Worm (Caenorhabditis elegans) whole organism, early embryonic: ENCODE measurements around the gene F01D5.10.

Experiments used
- B0310.2 ChIP-seq: sonication (generic microtip); optimal IDR thresholded peaks from 2 replicates; lab custom pipeline; 2016; ENCODE audit warnings: mild to moderate bottlenecking, missing genetic modification characterization, missing compliant biosample characterization
- F13C5.2 ChIP-seq: sonication (generic microtip); optimal IDR thresholded peaks from 2 replicates; lab custom pipeline; 2017; ENCODE audit warnings: mild to moderate bottlenecking, missing genetic modification characterization, inconsistent platforms, missing compliant biosample characterization
- aly-1 ChIP-seq: sonication (generic microtip); optimal IDR thresholded peaks from 2 replicates; lab custom pipeline; 2016; ENCODE audit warnings: missing genetic modification characterization, missing compliant biosample characterization
- ama-1 ChIP-seq: fragments of 150-350 bp; optimal IDR thresholded peaks from 2 replicates; lab custom pipeline; 2014
- ceh-13 ChIP-seq: fragments of 200-800 bp; sonication (Bioruptor generic); optimal IDR thresholded peaks from 2 replicates; lab custom pipeline; 2018; ENCODE audit warnings: mild to moderate bottlenecking, missing genetic modification characterization, missing compliant biosample characterization
- ceh-36 ChIP-seq: sonication (generic microtip); optimal IDR thresholded peaks from 2 replicates; lab custom pipeline; 2016; ENCODE audit warnings: missing genetic modification characterization, inconsistent platforms, missing compliant biosample characterization
- ets-7 ChIP-seq: sonication (generic microtip); optimal IDR thresholded peaks from 2 replicates; lab custom pipeline; 2016; ENCODE audit warnings: missing genotype, missing genetic modification characterization, missing compliant biosample characterization
- flt-1 ChIP-seq: fragments of 200-800 bp; sonication (Bioruptor generic); IDR thresholded peaks from 2 replicates; pipeline ENCODE4 v1.3.6; 2022; ENCODE audit warnings: missing genetic modification characterization, missing compliant biosample characterization
- hmbx-1 ChIP-seq: sonication (generic microtip); optimal IDR thresholded peaks from 2 replicates; lab custom pipeline; 2016; ENCODE audit warnings: mild to moderate bottlenecking, missing genetic modification characterization, missing compliant biosample characterization
- hmg-4 ChIP-seq: fragments of 200-800 bp; sonication (Bioruptor generic); optimal IDR thresholded peaks from 2 replicates; lab custom pipeline; 2018; ENCODE audit warnings: mild to moderate bottlenecking, missing genetic modification characterization, missing compliant biosample characterization
- hnd-1 ChIP-seq: sonication (generic microtip); optimal IDR thresholded peaks from 2 replicates; lab custom pipeline; 2016; ENCODE audit warnings: missing genetic modification characterization, missing compliant biosample characterization
- pes-1 ChIP-seq: fragments of 200-800 bp; sonication (Bioruptor generic); IDR thresholded peaks from 2 replicates; pipeline ENCODE4 v1.3.6; 2022; ENCODE audit warnings: missing genetic modification reagents, missing genetic modification characterization, missing compliant biosample characterization
- scrt-1 ChIP-seq: fragments of 200-800 bp; sonication (Bioruptor generic); IDR thresholded peaks from 2 replicates; pipeline ENCODE4 v1.3.6; 2022; ENCODE audit warnings: missing genetic modification characterization, missing compliant biosample characterization
- sea-1 ChIP-seq: fragments of 200-800 bp; sonication (Bioruptor generic); conservative IDR thresholded peaks from 2 replicates; pipeline ENCODE4 v1.3.6; 2022; ENCODE audit warnings: missing genetic modification characterization, missing compliant biosample characterization
- tbx-11 ChIP-seq: fragments of 200-800 bp; sonication (Bioruptor generic); IDR thresholded peaks from 2 replicates; pipeline ENCODE4 v1.3.6; 2022; ENCODE audit warnings: missing genetic modification characterization, missing compliant biosample characterization
- tbx-37 ChIP-seq: fragments of 200-800 bp; sonication (Bioruptor generic); conservative IDR thresholded peaks from 2 replicates; pipeline ENCODE4 v1.3.6; 2022; ENCODE audit warnings: missing genetic modification reagents, missing genetic modification characterization, missing compliant biosample characterization
- tra-4 ChIP-seq: sonication (generic microtip); optimal IDR thresholded peaks from 2 replicates; lab custom pipeline; 2017; ENCODE audit warnings: missing genetic modification characterization, missing compliant biosample characterization

Gene F01D5.10

ce11 chrII:14059767-14060166 lies 38.6 kb upstream of the F01D5.10 start, which contains the start of gene rpb-11:
Gene rpb-11 (plus strand): TSS chrII:14060085.
- no peak for TF ChIP-seq tra-4 (tag; lab: Kevin White, UChicago)
- TF ChIP-seq F13C5.2 (tag; lab: Kevin White, UChicago) = peak; percentile 88
- peak; percentile 36; the same call in 1 of the 2 replicates for TF ChIP-seq scrt-1 (GFP tag; lab: Robert Waterston, UW)
- peak; percentile 17 for TF ChIP-seq hnd-1
- no peak for TF ChIP-seq ets-7 (tag; lab: Kevin White, UChicago)
- no peak for TF ChIP-seq hmbx-1
- peak; percentile 72 for TF ChIP-seq flt-1 (GFP tag; lab: Robert Waterston, UW)
- TF ChIP-seq tbx-11 (GFP tag; lab: Robert Waterston, UW) = peak; percentile 59; the same call in 1 of the 2 replicates
- peak; percentile 60; the same call in 1 of the 2 replicates for TF ChIP-seq tbx-37
- 0 out of 2 replicates have a peak, but pooled peaks have one; percentile 24 for TF ChIP-seq sea-1
- TF ChIP-seq ceh-36 (tag; lab: Kevin White, UChicago) = no peak
- peak; percentile 34 for TF ChIP-seq hmg-4 (GFP tag; lab: Kevin White, UChicago)
- peak; percentile 23 for TF ChIP-seq ceh-13 (GFP tag; lab: Kevin White, UChicago)
- peak; percentile 68 for TF ChIP-seq pes-1 (GFP tag; lab: Robert Waterston, UW)
- no peak for TF ChIP-seq ama-1
- no peak for TF ChIP-seq B0310.2
- no peak for TF ChIP-seq aly-1 (tag; lab: Kevin White, UChicago)

ce11 chrII:14055717-14056116 lies 34.6 kb upstream of the F01D5.10 start:
- no peak for TF ChIP-seq hmg-4 (GFP tag; lab: Kevin White, UChicago)
- no peak for TF ChIP-seq sea-1
- TF ChIP-seq ets-7 (tag; lab: Kevin White, UChicago) = no peak
- TF ChIP-seq tbx-37 = no peak
- no peak for TF ChIP-seq B0310.2
- TF ChIP-seq tbx-11 (GFP tag; lab: Robert Waterston, UW) = no peak
- no peak for TF ChIP-seq ama-1
- TF ChIP-seq scrt-1 (GFP tag; lab: Robert Waterston, UW) = no peak
- TF ChIP-seq aly-1 (tag; lab: Kevin White, UChicago) = no peak
- TF ChIP-seq hmbx-1 = no peak
- no peak for TF ChIP-seq flt-1 (GFP tag; lab: Robert Waterston, UW)
- no peak for TF ChIP-seq pes-1 (GFP tag; lab: Robert Waterston, UW)
- no peak for TF ChIP-seq ceh-13 (GFP tag; lab: Kevin White, UChicago)
- no peak for TF ChIP-seq tra-4 (tag; lab: Kevin White, UChicago)
- no peak for TF ChIP-seq ceh-36 (tag; lab: Kevin White, UChicago)
- no peak for TF ChIP-seq F13C5.2 (tag; lab: Kevin White, UChicago)
- TF ChIP-seq hnd-1 = no peak

ce11 chrII:14053141-14053540 lies 32.0 kb upstream of the F01D5.10 start:
- no peak for TF ChIP-seq sea-1
- TF ChIP-seq ceh-13 (GFP tag; lab: Kevin White, UChicago) = no peak
- no peak for TF ChIP-seq ceh-36 (tag; lab: Kevin White, UChicago)
- TF ChIP-seq F13C5.2 (tag; lab: Kevin White, UChicago) = no peak

- no peak for TF ChIP-seq ceh-13 (GFP tag; lab: Kevin White, UChicago)
- TF ChIP-seq scrt-1 (GFP tag; lab: Robert Waterston, UW) = no peak
- TF ChIP-seq flt-1 (GFP tag; lab: Robert Waterston, UW) = no peak
- TF ChIP-seq ets-7 (tag; lab: Kevin White, UChicago) = no peak
- no peak for TF ChIP-seq aly-1 (tag; lab: Kevin White, UChicago)
- TF ChIP-seq F13C5.2 (tag; lab: Kevin White, UChicago) = no peak
- no peak for TF ChIP-seq hnd-1
- no peak for TF ChIP-seq tbx-37
- TF ChIP-seq B0310.2 = no peak
- TF ChIP-seq hmg-4 (GFP tag; lab: Kevin White, UChicago) = no peak
- TF ChIP-seq ama-1 = no peak
- TF ChIP-seq sea-1 = no peak
- no peak for TF ChIP-seq ceh-36 (tag; lab: Kevin White, UChicago)
- TF ChIP-seq hmbx-1 = no peak
- TF ChIP-seq tbx-11 (GFP tag; lab: Robert Waterston, UW) = no peak
- no peak for TF ChIP-seq tra-4 (tag; lab: Kevin White, UChicago)
- TF ChIP-seq pes-1 (GFP tag; lab: Robert Waterston, UW) = no peak
Measured at ce11 chrII:14052204-14052603, 31.1 kb upstream of the F01D5.10 start, which contains the start of gene daf-5. Gene daf-5 (minus strand): TSS chrII:14052304.

- TF ChIP-seq hmbx-1 = no peak
- TF ChIP-seq ets-7 (tag; lab: Kevin White, UChicago) = no peak
- no peak for TF ChIP-seq ceh-36 (tag; lab: Kevin White, UChicago)
- TF ChIP-seq aly-1 (tag; lab: Kevin White, UChicago) = no peak
- no peak for TF ChIP-seq hnd-1
- no peak for TF ChIP-seq F13C5.2 (tag; lab: Kevin White, UChicago)
- no peak for TF ChIP-seq tbx-37
- no peak for TF ChIP-seq flt-1 (GFP tag; lab: Robert Waterston, UW)
- no peak for TF ChIP-seq B0310.2
- no peak for TF ChIP-seq tbx-11 (GFP tag; lab: Robert Waterston, UW)
- TF ChIP-seq ama-1 = no peak
- TF ChIP-seq sea-1 = no peak
- TF ChIP-seq ceh-13 (GFP tag; lab: Kevin White, UChicago) = no peak
- TF ChIP-seq tra-4 (tag; lab: Kevin White, UChicago) = no peak
- TF ChIP-seq hmg-4 (GFP tag; lab: Kevin White, UChicago) = no peak
- TF ChIP-seq scrt-1 (GFP tag; lab: Robert Waterston, UW) = no peak
- TF ChIP-seq pes-1 (GFP tag; lab: Robert Waterston, UW) = no peak
Measured at ce11 chrII:14051474-14051934, 30.4 kb upstream of the F01D5.10 start.

ce11 chrII:14050506-14050905 lies 29.4 kb upstream of the F01D5.10 start:
- peak; percentile 73 for TF ChIP-seq hmg-4 (GFP tag; lab: Kevin White, UChicago)
- no peak for TF ChIP-seq pes-1 (GFP tag; lab: Robert Waterston, UW)

- TF ChIP-seq hnd-1 = no peak
- TF ChIP-seq hmg-4 (GFP tag; lab: Kevin White, UChicago) = no peak
- TF ChIP-seq B0310.2 = no peak
- no peak for TF ChIP-seq scrt-1 (GFP tag; lab: Robert Waterston, UW)
Measured at ce11 chrII:14049097-14049496, 28.0 kb upstream of the F01D5.10 start.
